Worm (Caenorhabditis elegans): ENCODE results near the gene fbxb-72.

Gene fbxb-72

DNA sequence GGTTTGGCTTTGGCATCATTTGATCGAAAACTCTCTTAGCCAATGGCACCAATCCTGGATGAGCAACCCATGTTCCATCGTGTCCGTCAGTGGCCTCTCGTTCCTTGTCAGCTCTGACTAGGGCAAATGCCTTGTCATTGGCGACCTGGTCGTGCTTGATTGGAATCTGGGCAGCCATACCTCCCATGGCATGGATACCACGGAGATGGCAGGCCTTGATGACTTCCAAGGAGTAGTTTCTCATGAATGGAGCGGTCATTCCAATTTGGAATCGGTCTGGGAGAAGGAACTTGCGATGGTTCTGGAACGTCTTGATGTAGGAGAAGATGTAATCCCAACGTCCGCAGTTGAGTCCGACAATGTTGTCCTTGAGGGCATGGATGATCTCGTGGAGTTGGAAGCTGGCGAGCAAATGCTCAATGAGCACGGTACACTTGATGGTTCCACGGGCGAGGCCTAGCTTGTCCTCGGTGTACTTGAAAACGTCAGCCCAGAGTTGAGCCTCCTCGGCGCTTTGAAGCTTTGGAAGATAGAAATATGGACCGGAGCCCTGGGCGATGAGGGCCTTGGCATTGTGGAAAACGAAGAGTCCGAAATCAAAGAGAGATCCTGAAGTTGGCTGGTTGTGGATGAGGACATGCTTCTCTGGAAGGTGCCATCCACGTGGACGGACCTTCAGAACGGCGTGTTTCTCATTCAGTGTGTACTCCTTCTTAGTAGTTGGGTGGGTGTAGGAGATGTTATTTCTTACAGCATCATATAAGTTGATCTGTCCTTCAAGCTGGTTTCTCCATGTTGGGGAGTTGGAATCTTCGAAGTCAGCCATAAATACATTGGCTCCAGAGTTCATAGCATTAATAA, 1.4 kb upstream of the fbxb-72 start:
- no peak for TF ChIP-seq elt-2 (tag; optimal IDR thresholded peaks at IDR 0.05)
- peak; percentile 21 for TF ChIP-seq syd-9 (tag; optimal IDR thresholded peaks at IDR 0.05)

DNA sequence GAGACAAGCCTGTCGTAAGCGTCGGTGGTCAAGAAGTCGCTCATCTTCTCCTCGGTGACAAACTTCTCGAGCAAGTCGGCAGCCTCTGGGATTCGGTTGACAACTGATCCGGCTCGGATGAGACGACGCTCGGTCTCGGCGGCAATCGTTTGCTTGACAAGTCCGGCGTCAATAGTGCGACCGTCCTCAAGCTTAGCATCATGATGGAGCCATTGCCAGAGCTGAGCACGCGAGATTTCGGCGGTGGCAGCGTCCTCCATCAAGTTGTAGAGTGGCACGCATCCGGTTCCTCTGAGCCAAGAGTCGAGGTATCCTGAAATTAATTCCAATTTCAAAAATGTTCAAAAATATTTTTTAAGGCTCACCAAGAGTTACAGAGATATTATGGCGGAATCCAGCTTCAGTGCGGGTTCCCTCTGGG, 728 bp upstream of the fbxb-72 start:
- TF ChIP-seq K02D7.2 (tag; optimal IDR thresholded peaks at IDR 0.05), result no peak
- TF ChIP-seq ceh-30 (tag; optimal IDR thresholded peaks at IDR 0.05), result no peak
- TF ChIP-seq ceh-22 (tag; optimal IDR thresholded peaks at IDR 0.05), result no peak
- no peak for TF ChIP-seq madf-2 (tag; optimal IDR thresholded peaks at IDR 0.05)
- TF ChIP-seq pqm-1 (tag; optimal IDR thresholded peaks at IDR 0.05), result no peak
- TF ChIP-seq pag-3 (tag; optimal IDR thresholded peaks at IDR 0.05; ENCODE audit: borderline replicate concordance), result no peak
- TF ChIP-seq rnt-1 (tag; optimal IDR thresholded peaks at IDR 0.05), result no peak
- no peak for TF ChIP-seq che-1 (tag; optimal IDR thresholded peaks at IDR 0.05)
- no peak for TF ChIP-seq eyg-1 (tag; optimal IDR thresholded peaks at IDR 0.05)
- no peak for TF ChIP-seq fax-1 (tag; optimal IDR thresholded peaks at IDR 0.05)
- no peak for TF ChIP-seq unc-86 (tag; optimal IDR thresholded peaks at IDR 0.05)
- TF ChIP-seq ceh-31 (tag; optimal IDR thresholded peaks at IDR 0.05), result no peak
- no peak for TF ChIP-seq unc-55 (GFP tag; optimal IDR thresholded peaks at IDR 0.05)
- TF ChIP-seq F13H6.1 (tag; optimal IDR thresholded peaks at IDR 0.05), result no peak
- no peak for TF ChIP-seq fkh-6 (tag; optimal IDR thresholded peaks at IDR 0.05)
- TF ChIP-seq syd-9 (tag; optimal IDR thresholded peaks at IDR 0.05), result no peak
- no peak for TF ChIP-seq ahr-1 (tag; optimal IDR thresholded peaks at IDR 0.05)
- no peak for TF ChIP-seq C38D4.7 (GFP tag; optimal IDR thresholded peaks at IDR 0.05)
- TF ChIP-seq sox-4 (tag; optimal IDR thresholded peaks at IDR 0.05), result no peak
- no peak for TF ChIP-seq hlh-15 (tag; optimal IDR thresholded peaks at IDR 0.05)

DNA sequence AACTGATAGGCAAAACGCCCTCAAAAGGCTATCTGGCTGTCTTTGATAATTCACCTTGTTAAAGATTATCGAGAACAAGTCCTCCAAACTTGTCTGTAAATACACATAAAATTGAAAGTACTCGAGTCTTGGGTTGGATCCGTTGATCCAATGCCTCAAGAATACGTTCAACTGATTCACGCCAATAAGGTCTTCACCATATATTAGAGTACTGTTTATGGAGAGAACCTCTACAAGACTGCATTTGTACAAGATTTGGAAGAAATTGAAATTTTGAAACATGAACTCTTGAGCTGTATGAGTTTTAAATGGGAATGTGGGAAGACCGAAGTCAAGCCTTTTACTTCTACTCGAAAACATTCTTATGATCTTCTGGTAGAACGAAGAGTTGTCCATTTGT, 863 bp downstream of the fbxb-72 start:
- no peak for TF ChIP-seq lim-6 (tag; optimal IDR thresholded peaks at IDR 0.05)

DNA sequence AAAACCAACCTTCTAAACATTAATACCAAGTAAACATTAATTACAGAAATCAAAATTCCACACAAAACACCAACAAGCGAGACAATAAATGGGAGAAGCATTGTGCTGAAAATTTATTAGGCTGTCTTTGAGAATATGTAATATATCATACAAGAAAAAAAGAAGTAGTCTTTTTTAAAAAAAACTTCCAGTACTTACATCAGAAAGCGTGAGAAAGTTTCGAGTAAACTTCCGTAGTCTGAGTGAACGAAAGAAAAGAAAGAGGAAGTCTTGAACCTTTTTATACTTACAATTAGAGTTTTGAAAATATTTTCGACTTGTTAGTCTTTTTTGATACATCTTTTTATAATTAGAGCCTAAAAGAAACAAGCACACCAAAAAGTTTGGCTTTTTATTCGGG, 4.0 kb downstream of the fbxb-72 start, which contains the start of gene srbc-40:
srbc-40 (minus strand) TSS at position 101 of the 400 bp plus-strand sequence.
- TF ChIP-seq elt-4 (tag; optimal IDR thresholded peaks at IDR 0.05) (no peak), pha-4 (tag; optimal IDR thresholded peaks at IDR 0.05) (no peak), syd-9 (tag; optimal IDR thresholded peaks at IDR 0.05) (no peak)

DNA sequence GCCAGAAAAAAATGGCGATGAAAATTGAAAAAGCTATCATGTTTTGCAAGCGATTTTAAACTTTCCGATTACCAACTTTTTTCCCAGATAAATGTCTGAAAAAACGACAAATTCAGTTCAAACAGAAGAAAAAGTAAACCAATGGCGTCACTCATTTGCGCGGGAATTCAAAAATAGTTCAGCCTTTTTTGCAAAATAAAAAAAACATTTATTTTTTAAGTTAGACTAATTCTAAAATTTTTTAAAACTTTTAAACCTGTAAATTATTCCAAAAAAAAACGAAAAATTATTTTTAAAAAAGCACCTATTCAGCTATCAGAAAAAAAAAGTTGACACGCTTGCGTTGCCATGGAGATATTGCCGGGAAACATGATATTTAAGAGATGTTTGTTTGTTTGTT, 10.9 kb downstream of the fbxb-72 start, which contains the start of gene cyp-33C11:
cyp-33C11 (minus strand) TSS at position 101 of the 400 bp plus-strand sequence.
- TF ChIP-seq hlh-30 (tag; optimal IDR thresholded peaks at IDR 0.05; ENCODE audit: insufficient read depth), result no peak
- TF ChIP-seq dmd-4 (tag; optimal IDR thresholded peaks at IDR 0.05; ENCODE audit: borderline replicate concordance), result no peak
- no peak for TF ChIP-seq ceh-34 (tag; optimal IDR thresholded peaks at IDR 0.05)
- no peak for TF ChIP-seq ahr-1 (tag; optimal IDR thresholded peaks at IDR 0.05)
- no peak for TF ChIP-seq pax-1 (tag; optimal IDR thresholded peaks at IDR 0.05)

DNA sequence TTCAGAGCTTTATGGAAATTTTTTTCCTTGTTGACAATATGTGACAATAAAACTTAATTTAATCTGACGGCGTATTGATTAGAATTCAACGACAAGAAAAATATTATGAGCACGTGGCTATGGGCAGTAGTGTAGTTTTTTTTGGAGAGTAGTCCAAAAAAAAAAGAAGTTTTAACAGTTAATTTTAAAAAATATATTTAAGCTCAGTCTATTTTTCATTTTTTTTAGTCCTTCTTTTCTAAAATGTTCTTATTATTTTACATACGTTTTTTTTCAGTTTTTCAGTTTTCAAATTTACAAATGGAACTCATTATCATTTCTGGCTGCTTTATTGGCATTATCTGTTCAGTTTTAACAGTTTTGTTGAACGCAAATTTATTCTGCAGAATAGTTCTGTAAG, 14.9 kb downstream of the fbxb-72 start, which contains the start of gene srbc-39:
srbc-39 (plus strand) TSS at position 301 of the 400 bp plus-strand sequence.
- no peak for TF ChIP-seq sdc-2 (tag; optimal IDR thresholded peaks at IDR 0.05)
- no peak for TF ChIP-seq K02D7.2 (tag; optimal IDR thresholded peaks at IDR 0.05)
- TF ChIP-seq lin-11 (tag; optimal IDR thresholded peaks at IDR 0.05), result no peak
- TF ChIP-seq lim-6 (tag; optimal IDR thresholded peaks at IDR 0.05), result no peak
- no peak for TF ChIP-seq gmeb-2 (tag; optimal IDR thresholded peaks at IDR 0.05)
- TF ChIP-seq hlh-30 (tag; optimal IDR thresholded peaks at IDR 0.05; ENCODE audit: insufficient read depth), result no peak
- TF ChIP-seq ceh-31 (tag; optimal IDR thresholded peaks at IDR 0.05), result no peak
- no peak for TF ChIP-seq unc-3 (GFP tag; conservative IDR thresholded peaks at IDR 0.05)
- TF ChIP-seq unc-3 (tag; optimal IDR thresholded peaks at IDR 0.05), result no peak
- TF ChIP-seq madf-2 (tag; optimal IDR thresholded peaks at IDR 0.05), result no peak
- TF ChIP-seq ceh-22 (tag; optimal IDR thresholded peaks at IDR 0.05), result no peak
- no peak for TF ChIP-seq unc-86 (tag; optimal IDR thresholded peaks at IDR 0.05)
- no peak for TF ChIP-seq pax-1 (tag; optimal IDR thresholded peaks at IDR 0.05)

Data from whole organism, late embryonic.